Worm (Caenorhabditis elegans): Measurements from ENCODE around the gene sru-42.

sru-42 gene

ce11 chrV:15687660-15688059 is 37.4 kb downstream of the sru-42 start, which contains the start of gene nhr-197:
TSS of gene nhr-197 (plus strand) at chrV:15687960.
- TF ChIP-seq nhr-23 (tag; optimal IDR thresholded peaks at IDR 0.05) (no peak), nhr-25 (tag; optimal IDR thresholded peaks at IDR 0.05) (no peak), nfya-1 (tag; optimal IDR thresholded peaks at IDR 0.05; ENCODE audit: insufficient read depth) (no peak), skn-1 (tag; optimal IDR thresholded peaks at IDR 0.05) (no peak), ztf-11 (tag; optimal IDR thresholded peaks at IDR 0.05) (no peak)

DNA sequence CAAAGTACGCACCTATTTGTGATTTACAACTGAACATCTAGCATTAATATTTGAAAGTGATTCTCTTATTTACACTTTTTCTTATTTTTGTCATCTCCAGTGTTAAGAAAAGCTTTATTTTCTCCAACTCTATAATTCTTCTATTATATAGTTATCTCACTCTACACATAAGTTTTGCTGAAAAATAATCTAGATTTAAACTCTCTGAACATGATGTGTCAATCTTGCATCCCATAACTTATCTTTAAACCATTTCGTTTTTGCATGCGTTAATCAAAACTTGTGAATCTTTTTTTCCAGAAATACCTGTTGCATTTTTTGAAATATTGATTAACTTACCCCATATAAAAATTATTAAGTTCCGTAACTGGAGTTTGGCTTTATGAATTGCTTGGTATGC is 39.7 kb downstream of the sru-42 start, which contains the start of gene nhr-268:
Gene nhr-268, plus strand, starts transcription at position 301 of the 400 bp plus-strand sequence.
- TF ChIP-seq ama-1 (optimal IDR thresholded peaks at IDR 0.05): no peak
- TF ChIP-seq ZK546.5 (tag; optimal IDR thresholded peaks at IDR 0.05): no peak
- TF ChIP-seq ceh-82 (tag; optimal IDR thresholded peaks at IDR 0.05): no peak
- no peak for TF ChIP-seq ceh-9 (tag; optimal IDR thresholded peaks at IDR 0.05)
- no peak for TF ChIP-seq nhr-11 (tag; optimal IDR thresholded peaks at IDR 0.05)
- TF ChIP-seq jun-1 (tag; optimal IDR thresholded peaks at IDR 0.05): no peak
- no peak for TF ChIP-seq pqm-1 (tag; optimal IDR thresholded peaks at IDR 0.05)
- no peak for TF ChIP-seq mml-1 (tag; optimal IDR thresholded peaks at IDR 0.05)
- TF ChIP-seq egl-27 (tag; optimal IDR thresholded peaks at IDR 0.05): no peak
- TF ChIP-seq nhr-28 (tag; optimal IDR thresholded peaks at IDR 0.05): no peak
- no peak for TF ChIP-seq ceh-16 (tag; optimal IDR thresholded peaks at IDR 0.05)
- TF ChIP-seq nhr-23 (tag; optimal IDR thresholded peaks at IDR 0.05): no peak
- no peak for TF ChIP-seq nfya-1 (tag; optimal IDR thresholded peaks at IDR 0.05; ENCODE audit: insufficient read depth)
- TF ChIP-seq pha-4 (tag; optimal IDR thresholded peaks at IDR 0.05): no peak
- no peak for TF ChIP-seq aly-2 (tag; optimal IDR thresholded peaks at IDR 0.05)
- no peak for TF ChIP-seq fkh-10 (GFP tag; optimal IDR thresholded peaks at IDR 0.05)
- TF ChIP-seq unc-39 (tag; optimal IDR thresholded peaks at IDR 0.05): no peak
- TF ChIP-seq elt-3 (tag; optimal IDR thresholded peaks at IDR 0.05): no peak
- no peak for TF ChIP-seq mdl-1 (tag; optimal IDR thresholded peaks at IDR 0.05)
- TF ChIP-seq elt-1 (tag; optimal IDR thresholded peaks at IDR 0.05): no peak

DNA sequence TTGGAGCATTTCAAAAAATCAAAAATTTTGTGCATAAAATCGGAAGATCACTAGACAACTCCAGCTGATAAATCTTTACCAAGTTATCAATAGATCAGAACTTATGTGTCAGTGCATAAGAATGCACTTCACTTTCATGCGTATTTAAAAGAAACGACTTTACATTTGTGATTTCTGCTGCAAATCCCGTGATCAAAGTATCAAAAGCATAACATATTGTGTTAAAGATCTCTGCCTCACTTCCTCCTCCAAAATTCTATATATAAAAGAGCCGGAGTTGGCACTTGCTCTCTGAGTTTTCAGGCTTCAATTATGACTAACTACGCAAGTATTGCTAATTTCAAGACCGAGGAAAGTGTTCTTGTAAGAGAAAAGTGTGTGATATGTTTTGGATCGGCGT is 43.4 kb downstream of the sru-42 start, which contains the start of gene nhr-198:
Gene nhr-198, plus strand, starts transcription at position 313 of the 400 bp plus-strand sequence.
- no peak for TF ChIP-seq ceh-16 (tag; optimal IDR thresholded peaks at IDR 0.05)
- TF ChIP-seq nhr-43 (tag; optimal IDR thresholded peaks at IDR 0.05; ENCODE audit: poor library complexity, severe bottlenecking): no peak
- TF ChIP-seq egl-5 (tag; optimal IDR thresholded peaks at IDR 0.05): no peak
- TF ChIP-seq R02D3.7 (tag; optimal IDR thresholded peaks at IDR 0.05): no peak
- no peak for TF ChIP-seq ztf-11 (tag; optimal IDR thresholded peaks at IDR 0.05)
- no peak for TF ChIP-seq elt-1 (tag; optimal IDR thresholded peaks at IDR 0.05)
- no peak for TF ChIP-seq ama-1 (optimal IDR thresholded peaks at IDR 0.05)
- TF ChIP-seq mdl-1 (tag; optimal IDR thresholded peaks at IDR 0.05): no peak
- TF ChIP-seq mml-1 (tag; optimal IDR thresholded peaks at IDR 0.05): no peak
- TF ChIP-seq ztf-4 (tag; optimal IDR thresholded peaks at IDR 0.05): no peak
- TF ChIP-seq elt-3 (tag; optimal IDR thresholded peaks at IDR 0.05): no peak

- TF ChIP-seq ceh-9 (tag; optimal IDR thresholded peaks at IDR 0.05): no peak
- no peak for TF ChIP-seq jun-1 (tag; optimal IDR thresholded peaks at IDR 0.05)
- TF ChIP-seq lsy-12 (tag; optimal IDR thresholded peaks at IDR 0.05): no peak
- no peak for TF ChIP-seq unc-39 (tag; optimal IDR thresholded peaks at IDR 0.05)
- TF ChIP-seq sea-2 (GFP tag; optimal IDR thresholded peaks at IDR 0.05): no peak
- no peak for TF ChIP-seq nhr-12 (tag; optimal IDR thresholded peaks at IDR 0.05)
- no peak for TF ChIP-seq unc-62 (GFP tag; optimal IDR thresholded peaks at IDR 0.05)
- no peak for TF ChIP-seq pqm-1 (tag; optimal IDR thresholded peaks at IDR 0.05)
- TF ChIP-seq elt-2 (tag; optimal IDR thresholded peaks at IDR 0.05): no peak
- TF ChIP-seq nhr-25 (tag; optimal IDR thresholded peaks at IDR 0.05): no peak
- no peak for TF ChIP-seq elt-3 (tag; optimal IDR thresholded peaks at IDR 0.05)
- no peak for TF ChIP-seq fkh-2 (tag; optimal IDR thresholded peaks at IDR 0.05)
- no peak for TF ChIP-seq egl-5 (tag; optimal IDR thresholded peaks at IDR 0.05)
- no peak for TF ChIP-seq lin-39 (tag; optimal IDR thresholded peaks at IDR 0.05)
- no peak for TF ChIP-seq lin-15B (tag; optimal IDR thresholded peaks at IDR 0.05)
- TF ChIP-seq daf-12 (tag; optimal IDR thresholded peaks at IDR 0.05): no peak
Measured at ce11 chrV:15698099-15698498, 47.8 kb downstream of the sru-42 start, which contains the start of gene srx-29. TSS of gene srx-29 (minus strand) at chrV:15698199.
